Worm (Caenorhabditis elegans) whole organism, mixed stage, embryonic: ENCODE measurements around the gene dph-3.

ENCODE experiments used
- elt-1 ChIP-seq: sonication (generic microtip); optimal IDR thresholded peaks from 2 replicates; lab custom pipeline; 2017; ENCODE audit warnings: missing genetic modification characterization, mild to moderate bottlenecking, missing compliant biosample characterization, antibody characterized with exemption, moderate library complexity, borderline replicate concordance; ENCODE audit not compliant: insufficient read depth
- lin-13 ChIP-seq: fragments of 150-350 bp; optimal IDR thresholded peaks from 2 replicates; lab custom pipeline; 2014; ENCODE audit warnings: missing biosample characterization, missing genetic modification characterization
- lsy-2 ChIP-seq: fragments of 150-350 bp; optimal IDR thresholded peaks from 2 replicates; lab custom pipeline; 2014; ENCODE audit warnings: missing biosample characterization, missing genetic modification characterization
- mab-5 ChIP-seq: fragments of 150-350 bp; optimal IDR thresholded peaks from 2 replicates; lab custom pipeline; 2014; ENCODE audit warnings: missing biosample characterization, missing genetic modification characterization
- mep-1 ChIP-seq: fragments of 150-350 bp; optimal IDR thresholded peaks from 2 replicates; lab custom pipeline; 2017; ENCODE audit warnings: missing biosample characterization, missing genetic modification reagents, missing genetic modification characterization, inconsistent platforms
- nhr-237 ChIP-seq: fragments of 150-350 bp; optimal IDR thresholded peaks from 2 replicates; lab custom pipeline; 2014; ENCODE audit warnings: missing biosample characterization, missing genetic modification characterization
- pha-4 ChIP-seq: fragments of 150-350 bp; optimal IDR thresholded peaks from 2 replicates; lab custom pipeline; 2018; ENCODE audit warnings: missing biosample characterization, missing genetic modification reagents, missing genetic modification characterization
- unc-62 ChIP-seq: fragments of 150-350 bp; optimal IDR thresholded peaks from 2 replicates; lab custom pipeline; 2014; ENCODE audit warnings: missing biosample characterization, missing genetic modification reagents, missing genetic modification characterization

- TF ChIP-seq mab-5 (tag; lab: Kevin White, UChicago) (no peak), lsy-2 (tag; lab: Kevin White, UChicago) (no peak), mep-1 (tag; lab: Kevin White, UChicago) (peak; percentile 15), unc-62 (GFP tag; lab: Kevin White, UChicago) (peak; percentile 18), lin-13 (tag; lab: Kevin White, UChicago) (no peak), elt-1 (no peak), nhr-237 (no peak), pha-4 (tag; lab: Kevin White, UChicago) (no peak)
Measured at ce11 chrIV:9677226-9677992, 29.5 kb upstream of the dph-3 start.
